Worm (Caenorhabditis elegans): ENCODE measurements around the gene C07H6.2.

Gene C07H6.2

ce11 chrIII:7518424-7518823 is 2.4 kb upstream of the C07H6.2 start, which contains the start of gene clk-2:
Gene clk-2 (minus strand): TSS chrIII:7518524.
- no peak for TF ChIP-seq pha-4 (tag; optimal IDR thresholded peaks at IDR 0.05)
- no peak for TF ChIP-seq athp-1 (tag; optimal IDR thresholded peaks at IDR 0.05)

- no peak for TF ChIP-seq Y53F4B.3 (GFP tag; IDR thresholded peaks at IDR 0.05)
- no peak for TF ChIP-seq nhr-80 (tag; optimal IDR thresholded peaks at IDR 0.05)
These were observed 354 bp downstream of the C07H6.2 start, which contains the start of gene lig-4 for ce11 chrIII:7521163-7521562. Gene lig-4 (plus strand): TSS chrIII:7521463.

ce11 chrIII:7524830-7525344 is 4.1 kb downstream of the C07H6.2 start:
- TF ChIP-seq hsf-1 (GFP tag; IDR thresholded peaks at IDR 0.05) (no peak), F23B12.7 (tag; optimal IDR thresholded peaks at IDR 0.05; ENCODE audit: insufficient read depth) (no peak), ztf-25 (GFP tag; IDR thresholded peaks at IDR 0.05) (no peak)

- no peak for TF ChIP-seq F57A8.1 (GFP tag; optimal IDR thresholded peaks at IDR 0.05)
- TF ChIP-seq madf-8 (GFP tag; conservative IDR thresholded peaks at IDR 0.05) = no peak
- TF ChIP-seq egl-18 (GFP tag; IDR thresholded peaks at IDR 0.05) = no peak
- TF ChIP-seq ztf-6 (GFP tag; IDR thresholded peaks at IDR 0.05) = no peak
- no peak for TF ChIP-seq nfya-2 (GFP tag; IDR thresholded peaks at IDR 0.05)
These were observed 6.2 kb downstream of the C07H6.2 start for ce11 chrIII:7526974-7527466.

ce11 chrIII:7530108-7530507 is 9.3 kb downstream of the C07H6.2 start:
- TF ChIP-seq sptf-2 (GFP tag; optimal IDR thresholded peaks at IDR 0.05) (no peak), athp-1 (tag; optimal IDR thresholded peaks at IDR 0.05) (no peak), mel-28 (tag; optimal IDR thresholded peaks at IDR 0.05; ENCODE audit: borderline replicate concordance) (no peak), rec-8 (tag; optimal IDR thresholded peaks at IDR 0.05) (no peak)

ce11 chrIII:7530830-7531229 is 10.0 kb downstream of the C07H6.2 start:
- no peak for TF ChIP-seq ZK185.1 (tag; optimal IDR thresholded peaks at IDR 0.05; ENCODE audit: poor library complexity, severe bottlenecking)
- no peak for TF ChIP-seq madf-3 (GFP tag; IDR thresholded peaks at IDR 0.05)
- no peak for TF ChIP-seq Y53F4B.3 (GFP tag; IDR thresholded peaks at IDR 0.05)
- no peak for TF ChIP-seq nhr-27 (tag; optimal IDR thresholded peaks at IDR 0.05)
- no peak for TF ChIP-seq xnd-1 (tag; optimal IDR thresholded peaks at IDR 0.05)
- no peak for TF ChIP-seq dox-1 (GFP tag; IDR thresholded peaks at IDR 0.05)
- no peak for TF ChIP-seq somi-1 (GFP tag; optimal IDR thresholded peaks at IDR 0.05)
- no peak for TF ChIP-seq B0336.3 (GFP tag; IDR thresholded peaks at IDR 0.05)
- no peak for TF ChIP-seq F37B4.10 (GFP tag; IDR thresholded peaks at IDR 0.05)
- no peak for TF ChIP-seq nfya-1 (tag; optimal IDR thresholded peaks at IDR 0.05; ENCODE audit: borderline replicate concordance, insufficient read depth)
- no peak for TF ChIP-seq mes-4 (tag; optimal IDR thresholded peaks at IDR 0.05)
- no peak for TF ChIP-seq snpc-1.1 (tag; optimal IDR thresholded peaks at IDR 0.05; ENCODE audit: insufficient read depth)
- TF ChIP-seq Y67H2A.10 (GFP tag; conservative IDR thresholded peaks at IDR 0.05) = no peak
- TF ChIP-seq unc-130 (GFP tag; optimal IDR thresholded peaks at IDR 0.05) = no peak
- no peak for TF ChIP-seq ets-4 (GFP tag; optimal IDR thresholded peaks at IDR 0.05)
- TF ChIP-seq snpc-3.4 (tag; optimal IDR thresholded peaks at IDR 0.05) = no peak
